Worm (Caenorhabditis elegans) whole organism, early embryonic: ENCODE measurements around the gene Y59A8B.26.
"Not testable (repeated sequence)": the region's sequence is repeated elsewhere in the genome, so short reads cannot be mapped to it uniquely, and the experiment has no call there.

Experiments
- B0310.2 ChIP-seq: sonication (generic microtip); optimal IDR thresholded peaks from 2 replicates; lab custom pipeline; 2016; ENCODE audit warnings: mild to moderate bottlenecking, missing genetic modification characterization, missing compliant biosample characterization
- F13C5.2 ChIP-seq: sonication (generic microtip); optimal IDR thresholded peaks from 2 replicates; lab custom pipeline; 2017; ENCODE audit warnings: mild to moderate bottlenecking, missing genetic modification characterization, inconsistent platforms, missing compliant biosample characterization
- aly-1 ChIP-seq: sonication (generic microtip); optimal IDR thresholded peaks from 2 replicates; lab custom pipeline; 2016; ENCODE audit warnings: missing genetic modification characterization, missing compliant biosample characterization
- ama-1 ChIP-seq: fragments of 150-350 bp; optimal IDR thresholded peaks from 2 replicates; lab custom pipeline; 2014
- ceh-13 ChIP-seq: fragments of 200-800 bp; sonication (Bioruptor generic); optimal IDR thresholded peaks from 2 replicates; lab custom pipeline; 2018; ENCODE audit warnings: mild to moderate bottlenecking, missing genetic modification characterization, missing compliant biosample characterization
- ceh-36 ChIP-seq: sonication (generic microtip); optimal IDR thresholded peaks from 2 replicates; lab custom pipeline; 2016; ENCODE audit warnings: missing genetic modification characterization, inconsistent platforms, missing compliant biosample characterization
- ets-7 ChIP-seq: sonication (generic microtip); optimal IDR thresholded peaks from 2 replicates; lab custom pipeline; 2016; ENCODE audit warnings: missing genotype, missing genetic modification characterization, missing compliant biosample characterization
- flt-1 ChIP-seq: fragments of 200-800 bp; sonication (Bioruptor generic); IDR thresholded peaks from 2 replicates; pipeline ENCODE4 v1.3.6; 2022; ENCODE audit warnings: missing genetic modification characterization, missing compliant biosample characterization
- hmbx-1 ChIP-seq: sonication (generic microtip); optimal IDR thresholded peaks from 2 replicates; lab custom pipeline; 2016; ENCODE audit warnings: mild to moderate bottlenecking, missing genetic modification characterization, missing compliant biosample characterization
- hmg-4 ChIP-seq: fragments of 200-800 bp; sonication (Bioruptor generic); optimal IDR thresholded peaks from 2 replicates; lab custom pipeline; 2018; ENCODE audit warnings: mild to moderate bottlenecking, missing genetic modification characterization, missing compliant biosample characterization
- hnd-1 ChIP-seq: sonication (generic microtip); optimal IDR thresholded peaks from 2 replicates; lab custom pipeline; 2016; ENCODE audit warnings: missing genetic modification characterization, missing compliant biosample characterization
- pes-1 ChIP-seq: fragments of 200-800 bp; sonication (Bioruptor generic); IDR thresholded peaks from 2 replicates; pipeline ENCODE4 v1.3.6; 2022; ENCODE audit warnings: missing genetic modification reagents, missing genetic modification characterization, missing compliant biosample characterization
- scrt-1 ChIP-seq: fragments of 200-800 bp; sonication (Bioruptor generic); IDR thresholded peaks from 2 replicates; pipeline ENCODE4 v1.3.6; 2022; ENCODE audit warnings: missing genetic modification characterization, missing compliant biosample characterization
- sea-1 ChIP-seq: fragments of 200-800 bp; sonication (Bioruptor generic); conservative IDR thresholded peaks from 2 replicates; pipeline ENCODE4 v1.3.6; 2022; ENCODE audit warnings: missing genetic modification characterization, missing compliant biosample characterization
- tbx-11 ChIP-seq: fragments of 200-800 bp; sonication (Bioruptor generic); IDR thresholded peaks from 2 replicates; pipeline ENCODE4 v1.3.6; 2022; ENCODE audit warnings: missing genetic modification characterization, missing compliant biosample characterization
- tbx-37 ChIP-seq: fragments of 200-800 bp; sonication (Bioruptor generic); conservative IDR thresholded peaks from 2 replicates; pipeline ENCODE4 v1.3.6; 2022; ENCODE audit warnings: missing genetic modification reagents, missing genetic modification characterization, missing compliant biosample characterization
- tra-4 ChIP-seq: sonication (generic microtip); optimal IDR thresholded peaks from 2 replicates; lab custom pipeline; 2017; ENCODE audit warnings: missing genetic modification characterization, missing compliant biosample characterization

The Y59A8B.26 gene

ce11 chrV:18010737-18011136, at the start of gene Y59A8B.26:
Y59A8B.26 (minus strand) TSS chrV:18010837.
- not testable (repeated sequence) for TF ChIP-seq hnd-1 (tag; lab: Kevin White, UChicago); hmbx-1 (tag; lab: Kevin White, UChicago); tbx-11 (GFP tag; lab: Robert Waterston, UW)

- TF ChIP-seq ets-7 (tag; lab: Kevin White, UChicago); flt-1 (GFP tag; lab: Robert Waterston, UW); ceh-13 (GFP tag; lab: Kevin White, UChicago): not testable (repeated sequence)
Measured at ce11 chrV:18055297-18056019, 44.8 kb upstream of the Y59A8B.26 start, which contains the start of the genes Y59A8B.25 and ebp-3. Y59A8B.25 (minus strand) TSS chrV:18055397. ebp-3 (plus strand) TSS chrV:18055969.

- no peak for TF ChIP-seq tra-4
Measured at ce11 chrV:18043271-18043670, 32.6 kb upstream of the Y59A8B.26 start, which contains the start of gene ebp-1. ebp-1 (plus strand) TSS chrV:18043571.

ce11 chrV:18022179-18022578, 11.5 kb upstream of the Y59A8B.26 start, which contains the start of gene prp-6:
prp-6 (plus strand) TSS chrV:18022479.
- TF ChIP-seq flt-1 (GFP tag; lab: Robert Waterston, UW) (no peak), ama-1 (lab: Kevin White, UChicago) (no peak), hmbx-1 (tag; lab: Kevin White, UChicago) (no peak), aly-1 (tag; lab: Kevin White, UChicago) (no peak), tbx-37 (GFP tag; lab: Robert Waterston, UW) (no peak), ets-7 (tag; lab: Kevin White, UChicago) (no peak), F13C5.2 (no peak), ceh-36 (tag; lab: Kevin White, UChicago) (no peak), hmg-4 (no peak), tbx-11 (GFP tag; lab: Robert Waterston, UW) (no peak), sea-1 (GFP tag; lab: Robert Waterston, UW) (no peak), pes-1 (no peak), hnd-1 (tag; lab: Kevin White, UChicago) (no peak), scrt-1 (GFP tag; lab: Robert Waterston, UW) (no peak)

ce11 chrV:18021464-18021863, 10.8 kb upstream of the Y59A8B.26 start:
- TF ChIP-seq ceh-13 (GFP tag; lab: Kevin White, UChicago) (no peak), F13C5.2 (no peak), flt-1 (GFP tag; lab: Robert Waterston, UW) (no peak), B0310.2 (tag; lab: Kevin White, UChicago) (no peak), tbx-37 (GFP tag; lab: Robert Waterston, UW) (no peak), aly-1 (tag; lab: Kevin White, UChicago) (no peak), hnd-1 (tag; lab: Kevin White, UChicago) (no peak), tbx-11 (GFP tag; lab: Robert Waterston, UW) (no peak), ama-1 (lab: Kevin White, UChicago) (no peak), sea-1 (GFP tag; lab: Robert Waterston, UW) (no peak), hmbx-1 (tag; lab: Kevin White, UChicago) (no peak), ceh-36 (tag; lab: Kevin White, UChicago) (no peak), pes-1 (no peak), tra-4 (no peak), ets-7 (tag; lab: Kevin White, UChicago) (no peak)

ce11 chrV:18017226-18017625, 6.6 kb upstream of the Y59A8B.26 start, which contains the start of gene srh-134:
srh-134 (minus strand) TSS chrV:18017326.
- TF ChIP-seq tbx-11 (GFP tag; lab: Robert Waterston, UW) = no peak
- no peak for TF ChIP-seq aly-1 (tag; lab: Kevin White, UChicago)
- TF ChIP-seq tbx-37 (GFP tag; lab: Robert Waterston, UW) = no peak
- TF ChIP-seq hnd-1 (tag; lab: Kevin White, UChicago) = no peak
- no peak for TF ChIP-seq ets-7 (tag; lab: Kevin White, UChicago)
- no peak for TF ChIP-seq hmbx-1 (tag; lab: Kevin White, UChicago)
- TF ChIP-seq sea-1 (GFP tag; lab: Robert Waterston, UW) = no peak
- TF ChIP-seq hmg-4 = no peak
- TF ChIP-seq B0310.2 (tag; lab: Kevin White, UChicago) = no peak
- no peak for TF ChIP-seq pes-1
- no peak for TF ChIP-seq ceh-36 (tag; lab: Kevin White, UChicago)
- no peak for TF ChIP-seq flt-1 (GFP tag; lab: Robert Waterston, UW)
- no peak for TF ChIP-seq ceh-13 (GFP tag; lab: Kevin White, UChicago)
- TF ChIP-seq F13C5.2 = no peak

- TF ChIP-seq aly-1 (tag; lab: Kevin White, UChicago) = no peak
- no peak for TF ChIP-seq hmbx-1 (tag; lab: Kevin White, UChicago)
- TF ChIP-seq ceh-36 (tag; lab: Kevin White, UChicago) = no peak
- TF ChIP-seq B0310.2 (tag; lab: Kevin White, UChicago) = no peak
- no peak for TF ChIP-seq hmg-4
- no peak for TF ChIP-seq scrt-1 (GFP tag; lab: Robert Waterston, UW)
- TF ChIP-seq ama-1 (lab: Kevin White, UChicago) = no peak
- TF ChIP-seq ceh-13 (GFP tag; lab: Kevin White, UChicago) = no peak
- TF ChIP-seq tbx-37 (GFP tag; lab: Robert Waterston, UW) = no peak
- TF ChIP-seq flt-1 (GFP tag; lab: Robert Waterston, UW) = no peak
Measured at ce11 chrV:18014116-18014515, 3.5 kb upstream of the Y59A8B.26 start, which contains the start of gene srh-133. srh-133 (minus strand) TSS chrV:18014216.
